Worm (Caenorhabditis elegans): ENCODE results near the gene agt-2.

DNA sequence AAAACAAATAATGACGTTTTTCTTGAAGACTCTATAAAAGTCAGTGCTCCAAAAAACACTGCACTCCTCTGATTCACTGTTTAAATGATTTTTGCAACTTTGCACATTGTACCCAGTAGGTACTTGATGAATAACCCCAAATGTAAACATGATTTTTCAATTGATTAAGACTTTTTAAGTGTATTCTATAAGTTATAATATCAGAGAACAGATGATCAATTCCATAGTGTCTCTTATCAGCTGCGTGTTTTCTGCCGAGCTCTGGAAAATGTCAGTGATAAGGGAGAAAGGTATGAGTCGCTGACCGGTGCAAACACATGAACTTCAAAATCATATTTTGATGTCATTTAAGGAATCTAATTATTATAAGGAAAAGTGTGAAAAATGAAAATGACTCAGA is 49.9 kb downstream of the agt-2 start:
- TF ChIP-seq ama-1 (optimal IDR thresholded peaks at IDR 0.05), result no peak
- no peak for TF ChIP-seq ama-1 (GFP tag; optimal IDR thresholded peaks at IDR 0.05)
- TF ChIP-seq ztf-25 (GFP tag; IDR thresholded peaks at IDR 0.05), result no peak
- no peak for TF ChIP-seq xnd-1 (tag; optimal IDR thresholded peaks at IDR 0.05)
- TF ChIP-seq F49E8.2 (tag; optimal IDR thresholded peaks at IDR 0.05; ENCODE audit: insufficient read depth), result no peak
- TF ChIP-seq gei-17 (GFP tag; optimal IDR thresholded peaks at IDR 0.05), result no peak
- no peak for TF ChIP-seq nfya-1 (tag; optimal IDR thresholded peaks at IDR 0.05; ENCODE audit: borderline replicate concordance, insufficient read depth)
- no peak for TF ChIP-seq athp-1 (tag; optimal IDR thresholded peaks at IDR 0.05)

All from whole organism, young adult.